Fruit fly (Drosophila melanogaster) whole organism, embryonic: ENCODE data around the gene ng2.

ENCODE experiments used
- Aef1 ChIP-seq: fragments of 200-800 bp; sonication (Bioruptor generic); IDR thresholded peaks from 3 replicates; pipeline ENCODE4 v1.3.6; 2022; ENCODE audit warnings: missing biosample characterization, missing genetic modification characterization
- Asciz ChIP-seq: fragments of 200-800 bp; sonication (Bioruptor generic); optimal IDR thresholded peaks from 2 replicates; lab custom pipeline; 2017; ENCODE audit warnings: missing biosample characterization, mild to moderate bottlenecking, missing genetic modification characterization, missing genetic modification reagents
- BtbVII ChIP-seq: fragments of 200-800 bp; sonication (Bioruptor generic); optimal IDR thresholded peaks from 3 replicates; lab custom pipeline; 2017; ENCODE audit warnings: missing biosample characterization, mild to moderate bottlenecking, missing genetic modification characterization
- CG11247 ChIP-seq: fragments of 200-800 bp; sonication (Bioruptor generic); IDR thresholded peaks from 2 replicates; pipeline ENCODE4 v1.3.6; 2022; ENCODE audit warnings: missing biosample characterization, missing genetic modification characterization
- CG11456 ChIP-seq: fragments of 200-800 bp; sonication (Bioruptor generic); IDR thresholded peaks from 3 replicates; pipeline ENCODE4 v1.3.6; 2022; ENCODE audit warnings: missing biosample characterization, missing genetic modification characterization
- CG11723 ChIP-seq: fragments of 200-800 bp; sonication (Bioruptor generic); optimal IDR thresholded peaks from 2 replicates; lab custom pipeline; 2017; ENCODE audit warnings: missing biosample characterization, mild to moderate bottlenecking, missing genetic modification characterization
- CG12236 ChIP-seq: fragments of 200-800 bp; sonication (Bioruptor generic); optimal IDR thresholded peaks from 2 replicates; lab custom pipeline; 2016; ENCODE audit warnings: missing biosample characterization, missing genetic modification characterization
- CG12299 ChIP-seq: fragments of 200-800 bp; sonication (Bioruptor generic); optimal IDR thresholded peaks from 2 replicates; lab custom pipeline; 2018; ENCODE audit warnings: missing biosample characterization, mild to moderate bottlenecking, missing genetic modification characterization
- CG15269 ChIP-seq: fragments of 200-800 bp; sonication (Bioruptor generic); optimal IDR thresholded peaks from 2 replicates; lab custom pipeline; 2018; ENCODE audit warnings: missing biosample characterization, mild to moderate bottlenecking, missing genetic modification characterization, moderate library complexity
- CG15479 ChIP-seq: fragments of 200-800 bp; sonication (Bioruptor generic); optimal IDR thresholded peaks from 3 replicates; lab custom pipeline; 2019; ENCODE audit warnings: missing biosample characterization, mild to moderate bottlenecking, missing genetic modification characterization, moderate library complexity
- CG15696 ChIP-seq: fragments of 200-800 bp; sonication (Bioruptor generic); optimal IDR thresholded peaks from 2 replicates; lab custom pipeline; 2019; ENCODE audit warnings: missing biosample characterization, mild to moderate bottlenecking, missing genetic modification characterization, moderate library complexity
- CG2116 ChIP-seq: fragments of 200-800 bp; sonication (Bioruptor generic); optimal IDR thresholded peaks from 3 replicates; lab custom pipeline; 2018; ENCODE audit warnings: missing biosample characterization, mild to moderate bottlenecking, missing genetic modification characterization
- CG34376 ChIP-seq: fragments of 200-800 bp; sonication (Bioruptor generic); optimal IDR thresholded peaks from 2 replicates; lab custom pipeline; 2018; ENCODE audit warnings: missing biosample characterization, mild to moderate bottlenecking, missing genetic modification characterization
- CG3726 ChIP-seq: fragments of 200-800 bp; sonication (Bioruptor generic); IDR thresholded peaks from 3 replicates; pipeline ENCODE4, ENCODE4 v1.3.6; 2022; ENCODE audit warnings: missing biosample characterization, missing genetic modification characterization
- CG6683 ChIP-seq: fragments of 200-800 bp; sonication (Bioruptor generic); optimal IDR thresholded peaks from 2 replicates; lab custom pipeline; 2017; ENCODE audit warnings: missing biosample characterization, mild to moderate bottlenecking, missing genetic modification characterization, missing genetic modification reagents
- CG7271 ChIP-seq: fragments of 200-800 bp; sonication (Bioruptor generic); optimal IDR thresholded peaks from 2 replicates; lab custom pipeline; 2018; ENCODE audit warnings: missing biosample characterization, mild to moderate bottlenecking, missing genetic modification characterization, moderate library complexity
- CG7839 ChIP-seq: fragments of 200-800 bp; sonication (Bioruptor generic); optimal IDR thresholded peaks from 3 replicates; lab custom pipeline; 2018; ENCODE audit warnings: missing biosample characterization, mild to moderate bottlenecking, missing genetic modification characterization, moderate library complexity
- CG7987 ChIP-seq: fragments of 200-800 bp; sonication (Bioruptor generic); optimal IDR thresholded peaks from 2 replicates; lab custom pipeline; 2018; ENCODE audit warnings: missing biosample characterization, mild to moderate bottlenecking, missing genetic modification characterization, moderate library complexity
- Dref ChIP-seq: fragments of 200-800 bp; sonication (Bioruptor generic); IDR thresholded peaks from 2 replicates; pipeline ENCODE4 v1.3.6; 2022; ENCODE audit warnings: missing biosample characterization, missing genetic modification characterization
- Ets65A ChIP-seq: fragments of 200-800 bp; sonication (Bioruptor generic); peaks from one replicate; lab custom pipeline; 2016; ENCODE audit warnings: missing biosample characterization, missing genetic modification characterization
- HLH3B ChIP-seq: fragments of 200-800 bp; sonication (Bioruptor generic); IDR thresholded peaks from 2 replicates; pipeline ENCODE4 v1.3.6; 2022; ENCODE audit warnings: missing biosample characterization, missing genetic modification characterization
- Jarid2 ChIP-seq: fragments of 200-800 bp; sonication (Bioruptor generic); optimal IDR thresholded peaks from 3 replicates; lab custom pipeline; 2017; ENCODE audit warnings: mild to moderate bottlenecking, missing biosample characterization, missing genetic modification reagents, missing genetic modification characterization
- Meics ChIP-seq: fragments of 200-800 bp; sonication (Bioruptor generic); optimal IDR thresholded peaks from 2 replicates; lab custom pipeline; 2017; ENCODE audit warnings: missing biosample characterization, mild to moderate bottlenecking, missing genetic modification characterization
- Tbp ChIP-seq: fragments of >200 bp; optimal IDR thresholded peaks from 2 replicates; lab custom pipeline; 2018; ENCODE audit warnings: missing biosample characterization, missing genetic modification characterization
- abd-A ChIP-seq: fragments of 200-800 bp; sonication (Bioruptor generic); optimal IDR thresholded peaks from 3 replicates; lab custom pipeline; 2019; ENCODE audit warnings: missing biosample characterization, mild to moderate bottlenecking, missing genetic modification characterization, moderate library complexity
- chinmo ChIP-seq: fragments of 200-800 bp; sonication (Bioruptor generic); IDR thresholded peaks from 4 replicates; pipeline ENCODE4 v1.3.6; 2022; ENCODE audit warnings: missing biosample characterization, missing genetic modification characterization; ENCODE audit not compliant: partially characterized antibody
- ci ChIP-seq: fragments of 200-800 bp; sonication (Bioruptor generic); IDR thresholded peaks from 3 replicates; pipeline ENCODE4 v1.3.6; 2022; ENCODE audit warnings: missing biosample characterization, missing genetic modification characterization
- corto ChIP-seq: fragments of 200-800 bp; sonication (Bioruptor generic); optimal IDR thresholded peaks from 2 replicates; lab custom pipeline; 2016; ENCODE audit warnings: missing biosample characterization, mild to moderate bottlenecking, missing genetic modification characterization, moderate library complexity
- ems ChIP-seq: fragments of 200-800 bp; sonication (Bioruptor generic); optimal IDR thresholded peaks from 3 replicates; lab custom pipeline; 2016; ENCODE audit warnings: missing biosample characterization, missing genetic modification characterization
- fd96Cb ChIP-seq: fragments of 200-800 bp; sonication (Bioruptor generic); optimal IDR thresholded peaks from 2 replicates; lab custom pipeline; 2018; ENCODE audit warnings: missing biosample characterization, mild to moderate bottlenecking, missing genetic modification characterization, moderate library complexity
- ftz-f1 ChIP-seq: fragments of 200-800 bp; sonication (Bioruptor generic); optimal IDR thresholded peaks from 2 replicates; lab custom pipeline; 2016; ENCODE audit warnings: missing biosample characterization, missing genetic modification characterization
- grn ChIP-seq: fragments of 200-800 bp; sonication (Bioruptor generic); optimal IDR thresholded peaks from 3 replicates; lab custom pipeline; 2017; ENCODE audit warnings: missing biosample characterization, missing genetic modification characterization
- ham ChIP-seq: fragments of 200-800 bp; sonication (Bioruptor generic); IDR thresholded peaks from 2 replicates; pipeline ENCODE4 v1.3.6; 2022; ENCODE audit warnings: missing biosample characterization, missing genetic modification characterization
- insv ChIP-seq, 2 experiments: fragments of 200-800 bp; sonication (Bioruptor generic); optimal IDR thresholded peaks; 3 replicates each; lab custom pipeline; 2016 to 2018; ENCODE audit warnings: missing biosample characterization in 2 of 2, missing genetic modification characterization in 2 of 2
- lilli ChIP-seq: fragments of 200-800 bp; sonication (Bioruptor generic); optimal IDR thresholded peaks from 3 replicates; lab custom pipeline; 2016; ENCODE audit warnings: missing biosample characterization, missing genetic modification characterization
- nerfin-1 ChIP-seq: fragments of 200-800 bp; sonication (Bioruptor generic); optimal IDR thresholded peaks from 3 replicates; lab custom pipeline; 2019; ENCODE audit warnings: missing biosample characterization, mild to moderate bottlenecking, missing genetic modification characterization, moderate library complexity
- oc ChIP-seq: fragments of 200-800 bp; sonication (Bioruptor generic); optimal IDR thresholded peaks from 2 replicates; lab custom pipeline; 2018; ENCODE audit warnings: missing biosample characterization, mild to moderate bottlenecking, missing genetic modification characterization, moderate library complexity
- pfk ChIP-seq: fragments of 200-800 bp; sonication (Bioruptor generic); optimal IDR thresholded peaks from 2 replicates; lab custom pipeline; 2018; ENCODE audit warnings: missing biosample characterization, mild to moderate bottlenecking, missing genetic modification characterization, moderate library complexity
- pum ChIP-seq: fragments of 200-800 bp; sonication (Bioruptor generic); optimal IDR thresholded peaks from 2 replicates; lab custom pipeline; 2016; ENCODE audit warnings: missing biosample characterization, missing genetic modification characterization
- pzg ChIP-seq: fragments of 200-800 bp; sonication (Bioruptor generic); optimal IDR thresholded peaks from 3 replicates; lab custom pipeline; 2018; ENCODE audit warnings: missing biosample characterization, mild to moderate bottlenecking, missing genetic modification characterization, moderate library complexity
- sc ChIP-seq, 3 experiments: fragments of >200 bp in 2 of 3; fragments of 200-800 bp in 1 of 3; sonication (Bioruptor generic) in 1 of 3; optimal IDR thresholded peaks; 2 replicates in 2 of 3; 3 replicates in 1 of 3; lab custom pipeline; 2017; ENCODE audit warnings: mild to moderate bottlenecking in 1 of 3, missing biosample characterization in 1 of 3, missing genetic modification characterization in 1 of 3, missing genetic modification reagents in 1 of 3
- schlank ChIP-seq: fragments of 200-800 bp; sonication (Bioruptor generic); optimal IDR thresholded peaks from 2 replicates; lab custom pipeline; 2018; ENCODE audit warnings: missing biosample characterization, mild to moderate bottlenecking, missing genetic modification characterization
- sisA ChIP-seq: fragments of 200-800 bp; sonication (Bioruptor generic); IDR thresholded peaks from 2 replicates; pipeline ENCODE4 v1.3.6; 2022; ENCODE audit warnings: missing biosample characterization, missing genetic modification characterization
- stwl ChIP-seq: fragments of 200-800 bp; sonication (Bioruptor generic); optimal IDR thresholded peaks from 3 replicates; lab custom pipeline; 2018; ENCODE audit warnings: missing biosample characterization, mild to moderate bottlenecking, missing genetic modification characterization, moderate library complexity
- tgo ChIP-seq: fragments of 200-800 bp; sonication (Bioruptor generic); IDR thresholded peaks from 3 replicates; pipeline ENCODE4 v1.3.6; 2022; ENCODE audit warnings: missing biosample characterization, missing genetic modification characterization
- wor ChIP-seq: fragments of 200-800 bp; sonication (Bioruptor generic); IDR thresholded peaks from 2 replicates; pipeline ENCODE4 v1.3.6; 2022; ENCODE audit warnings: missing biosample characterization, missing genetic modification characterization
- yki ChIP-seq: fragments of >200 bp; optimal IDR thresholded peaks from 3 replicates; lab custom pipeline; 2018
- z ChIP-seq: fragments of 200-800 bp; sonication (Bioruptor generic); IDR thresholded peaks from 3 replicates; pipeline ENCODE4 v1.3.6; 2022; ENCODE audit warnings: missing biosample characterization, missing genetic modification characterization
- zf30C ChIP-seq: fragments of 200-800 bp; sonication (Bioruptor generic); optimal IDR thresholded peaks from 3 replicates; lab custom pipeline; 2018; ENCODE audit warnings: missing biosample characterization, mild to moderate bottlenecking, missing genetic modification characterization

The ng2 gene

DNA sequence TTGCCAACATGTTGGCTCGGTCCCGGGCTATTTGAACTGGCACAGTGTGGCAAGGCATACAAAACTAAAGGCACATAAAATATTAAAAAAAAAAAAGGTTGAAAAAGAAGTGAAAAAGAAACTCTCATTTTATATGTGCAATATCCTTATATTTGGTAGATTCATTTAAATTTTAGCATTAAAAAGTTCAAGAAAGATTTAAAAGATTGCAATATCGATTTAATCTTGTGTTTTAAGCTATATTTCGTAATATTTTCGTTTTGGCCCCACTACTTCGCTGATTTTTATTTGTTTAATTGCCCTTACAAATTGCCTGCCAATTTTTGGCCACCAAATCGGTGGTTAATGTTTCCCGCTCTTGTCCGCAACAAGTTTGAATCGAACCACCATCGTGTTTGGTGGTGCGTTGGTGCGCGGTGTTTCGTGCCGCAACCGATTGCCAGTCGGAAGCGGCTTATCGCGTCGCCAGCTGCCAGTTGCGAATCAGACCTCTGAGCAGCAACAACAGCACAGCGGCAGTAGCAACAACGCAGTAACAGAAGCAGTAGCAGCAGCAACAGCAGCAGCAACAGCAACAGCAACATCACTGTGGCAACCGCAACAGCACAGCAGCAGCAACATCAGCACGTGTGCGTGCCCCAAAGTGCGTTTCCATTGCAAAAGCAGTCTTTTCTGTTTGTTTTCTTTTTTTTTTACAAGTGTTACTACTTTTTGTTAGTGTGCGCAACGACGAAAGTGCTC, 15.4 kb upstream of the ng2 start (continued):
- TF ChIP-seq sc (optimal IDR thresholded peaks at IDR 0.05; lab: Kevin White, UChicago) (no peak), sc (GFP tag; optimal IDR thresholded peaks at IDR 0.05; lab: Kevin White, UChicago) (peak; percentile 86), CG11247 (GFP tag; lab: Robert Waterston, UW) (peak; percentile 84), CG2116 (GFP tag; lab: Kevin White, UChicago) (peak; percentile 68), Meics (GFP tag; lab: Kevin White, UChicago) (peak; percentile 98), ci (peak; percentile 90), oc (tag; lab: Kevin White, UChicago) (peak; percentile 90), chinmo (GFP tag; lab: Robert Waterston, UW) (peak; percentile 54; the same call in 1 of the 4 replicates), ham (GFP tag; lab: Robert Waterston, UW) (peak; percentile 87), abd-A (tag; lab: Kevin White, UChicago) (peak; percentile 63), schlank (tag; lab: Kevin White, UChicago) (peak; percentile 75), tgo (GFP tag; lab: Robert Waterston, UW) (peak; percentile 93), pum (GFP tag; lab: Kevin White, UChicago) (peak; percentile 84), HLH3B (GFP tag; lab: Robert Waterston, UW) (peak; percentile 95), pfk (GFP tag; lab: Kevin White, UChicago) (no peak), CG15696 (peak; percentile 66), Dref (GFP tag; lab: Robert Waterston, UW) (no peak), CG11456 (GFP tag; lab: Robert Waterston, UW) (peak; percentile 92), zf30C (GFP tag; lab: Kevin White, UChicago) (no peak), ems (GFP tag; lab: Kevin White, UChicago) (peak; percentile 95), z (GFP tag; lab: Robert Waterston, UW) (0 out of 3 replicates have a peak, but pooled peaks have one; percentile 30), CG15479 (no peak), corto (GFP tag; lab: Kevin White, UChicago) (no peak), yki (lab: Kevin White, UChicago) (no peak), CG12236 (GFP tag; lab: Kevin White, UChicago) (peak; percentile 80), Jarid2 (peak; percentile 78), BtbVII (GFP tag; lab: Kevin White, UChicago) (peak; percentile 98), lilli (GFP tag; lab: Kevin White, UChicago) (peak; percentile 97), insv (GFP tag; optimal IDR thresholded peaks at IDR 0.05; lab: Kevin White, UChicago) (peak; percentile 13 to 67), CG6683 (peak; percentile 95), CG11723 (peak; percentile 94), grn (GFP tag; lab: Kevin White, UChicago) (peak; percentile 18), CG34376 (peak; percentile 94), Tbp (GFP tag; lab: Kevin White, UChicago) (no peak), sisA (GFP tag; lab: Robert Waterston, UW) (peak; percentile 91), nerfin-1 (tag; lab: Kevin White, UChicago) (peak; percentile 91), Aef1 (peak; percentile 93), Asciz (peak; percentile 95), ftz-f1 (GFP tag; lab: Kevin White, UChicago) (no peak), CG7987 (GFP tag; lab: Kevin White, UChicago) (peak; percentile 51), pzg (peak; percentile 4), CG7271 (peak; percentile 27), stwl (tag; lab: Kevin White, UChicago) (no peak), CG15269 (tag; lab: Kevin White, UChicago) (peak; percentile 97), CG7839 (peak; percentile 94), Ets65A (GFP tag; lab: Kevin White, UChicago) (peak; percentile 96), fd96Cb (peak; percentile 96), wor (peak; percentile 91), CG3726 (GFP tag; lab: Robert Waterston, UW) (peak; percentile 89), CG12299 (tag; lab: Kevin White, UChicago) (peak; percentile 92)
